Fruit fly (Drosophila melanogaster): ENCODE measurements around the gene CG31639.

Gene CG31639

DNA sequence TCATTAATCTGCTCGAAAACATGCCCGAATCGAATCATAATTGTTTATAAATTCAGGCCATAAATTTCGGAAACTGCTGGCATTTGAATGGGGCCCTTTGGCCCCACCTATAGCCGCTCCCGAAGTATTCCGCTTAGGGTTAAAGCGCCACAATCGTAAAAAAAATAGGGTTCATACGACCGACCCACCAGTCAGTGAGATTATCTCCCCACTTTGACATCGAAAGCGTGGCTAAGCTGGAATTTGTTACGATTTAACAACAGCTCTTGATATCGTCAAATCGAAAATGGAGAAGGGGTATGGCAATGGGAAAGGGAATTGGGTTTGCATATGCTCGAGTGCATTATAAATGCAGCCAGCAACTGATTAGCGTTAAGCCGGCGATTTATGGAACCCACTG is 43.9 kb upstream of the CG31639 start:
- TF ChIP-seq CG32006 (GFP tag; optimal IDR thresholded peaks at IDR 0.05), result no peak
- no peak for TF ChIP-seq CG8319 (GFP tag; optimal IDR thresholded peaks at IDR 0.05)
- no peak for TF ChIP-seq CG6792 (GFP tag; optimal IDR thresholded peaks at IDR 0.05)
- TF ChIP-seq Ets96B (tag; optimal IDR thresholded peaks at IDR 0.05), result no peak
- TF ChIP-seq CG34406 (GFP tag; optimal IDR thresholded peaks at IDR 0.05), result no peak
- TF ChIP-seq Hr38 (GFP tag; optimal IDR thresholded peaks at IDR 0.05), result no peak
- no peak for TF ChIP-seq achi (GFP tag; optimal IDR thresholded peaks at IDR 0.05)
- no peak for TF ChIP-seq vri (GFP tag; optimal IDR thresholded peaks at IDR 0.05)
- TF ChIP-seq dsx (GFP tag; optimal IDR thresholded peaks at IDR 0.05; ENCODE audit: poor library complexity, severe bottlenecking), result no peak
- no peak for TF ChIP-seq CG10631 (GFP tag; optimal IDR thresholded peaks at IDR 0.05)
- TF ChIP-seq dac (GFP tag; optimal IDR thresholded peaks at IDR 0.05), result no peak
- TF ChIP-seq Smox (GFP tag; optimal IDR thresholded peaks at IDR 0.05), result no peak
- TF ChIP-seq CG16779 (tag; optimal IDR thresholded peaks at IDR 0.05), result no peak
- no peak for TF ChIP-seq CG31627 (GFP tag; optimal IDR thresholded peaks at IDR 0.05)
- no peak for TF ChIP-seq net (GFP tag; optimal IDR thresholded peaks at IDR 0.05)
- no peak for TF ChIP-seq esn (GFP tag; optimal IDR thresholded peaks at IDR 0.05)
- no peak for TF ChIP-seq CG10669 (GFP tag; optimal IDR thresholded peaks at IDR 0.05)

dm6 chr2L:6197773-6198172 is 42.8 kb upstream of the CG31639 start:
- TF ChIP-seq fd85E (GFP tag; optimal IDR thresholded peaks at IDR 0.05) (no peak), CG11902 (GFP tag; optimal IDR thresholded peaks at IDR 0.05) (no peak), dac (GFP tag; optimal IDR thresholded peaks at IDR 0.05) (peak; percentile 33), Ets21C (GFP tag; optimal IDR thresholded peaks at IDR 0.05) (no peak), topi (GFP tag; optimal IDR thresholded peaks at IDR 0.05) (peak; percentile 49), CG10631 (GFP tag; optimal IDR thresholded peaks at IDR 0.05) (peak; percentile 69), CG6808 (GFP tag; optimal IDR thresholded peaks at IDR 0.05) (peak; percentile 75), net (GFP tag; optimal IDR thresholded peaks at IDR 0.05) (peak; percentile 48), vri (GFP tag; optimal IDR thresholded peaks at IDR 0.05) (no peak), CG31627 (GFP tag; optimal IDR thresholded peaks at IDR 0.05) (no peak), Sox14 (GFP tag; optimal IDR thresholded peaks at IDR 0.05) (peak; percentile 69), CG7368 (GFP tag; optimal IDR thresholded peaks at IDR 0.05) (no peak), CG8632 (GFP tag; optimal IDR thresholded peaks at IDR 0.05) (peak; percentile 36), CG6792 (GFP tag; optimal IDR thresholded peaks at IDR 0.05) (peak; percentile 39), dsx (GFP tag; optimal IDR thresholded peaks at IDR 0.05; ENCODE audit: poor library complexity, severe bottlenecking) (peak; percentile 69), Hr38 (GFP tag; optimal IDR thresholded peaks at IDR 0.05) (no peak), cyc (GFP tag; optimal IDR thresholded peaks at IDR 0.05) (peak; percentile 42), Eip93F (GFP tag; optimal IDR thresholded peaks at IDR 0.05) (no peak), Eip78C (GFP tag) (peak; percentile 91), CG11294 (GFP tag; IDR thresholded peaks at IDR 0.05) (peak; percentile 57), Met (GFP tag; optimal IDR thresholded peaks at IDR 0.05) (peak; percentile 35), fd59A (GFP tag; optimal IDR thresholded peaks at IDR 0.05) (peak; percentile 59), lz (GFP tag; optimal IDR thresholded peaks at IDR 0.05) (peak; percentile 2), CG8319 (GFP tag; optimal IDR thresholded peaks at IDR 0.05) (peak; percentile 5), ss (GFP tag; optimal IDR thresholded peaks at IDR 0.05) (peak; percentile 66 to 90), Hr4 (GFP tag; optimal IDR thresholded peaks at IDR 0.05) (peak; percentile 60), CG6163 (GFP tag; IDR thresholded peaks at IDR 0.05) (peak; percentile 85), achi (GFP tag; optimal IDR thresholded peaks at IDR 0.05) (peak; percentile 65), CG15336 (GFP tag; IDR thresholded peaks at IDR 0.05) (peak; percentile 72), pdm3 (GFP tag; optimal IDR thresholded peaks at IDR 0.05) (peak; percentile 49), acj6 (GFP tag; optimal IDR thresholded peaks at IDR 0.05) (peak; percentile 51), OdsH (GFP tag; optimal IDR thresholded peaks at IDR 0.05) (peak; percentile 54), CG11762 (GFP tag; optimal IDR thresholded peaks at IDR 0.05; ENCODE audit: insufficient read depth) (peak; percentile 59), spab (GFP tag; optimal IDR thresholded peaks at IDR 0.05) (peak; percentile 76), CG1621 (tag; optimal IDR thresholded peaks at IDR 0.05) (peak; percentile 67), Eip75B (GFP tag; optimal IDR thresholded peaks at IDR 0.05) (peak; percentile 56), Sox15 (GFP tag; optimal IDR thresholded peaks at IDR 0.05) (no peak), salr (GFP tag; optimal IDR thresholded peaks at IDR 0.05) (peak; percentile 62 to 65), CG4318 (GFP tag; optimal IDR thresholded peaks at IDR 0.05) (peak; percentile 50), Ets96B (tag; optimal IDR thresholded peaks at IDR 0.05) (peak; percentile 77), CG3032 (tag; optimal IDR thresholded peaks at IDR 0.05) (peak; percentile 74), svp (GFP tag) (peak; percentile 62), Smox (GFP tag; optimal IDR thresholded peaks at IDR 0.05) (no peak), fkh (GFP tag; optimal IDR thresholded peaks at IDR 0.05) (peak; percentile 8)
